Worm (Caenorhabditis elegans) whole organism, midembryonic: ENCODE data around the gene ZK632.11.

Source experiments
- T22C8.4 ChIP-seq: fragments of 200-800 bp; sonication (Bioruptor generic); IDR thresholded peaks from 2 replicates; pipeline ENCODE4 v1.3.6; 2022; ENCODE audit warnings: missing genetic modification characterization, missing compliant biosample characterization
- cog-1 ChIP-seq: sonication (generic microtip); optimal IDR thresholded peaks from 2 replicates; lab custom pipeline; 2016; ENCODE audit warnings: missing genetic modification characterization, missing compliant biosample characterization
- flt-1 ChIP-seq: fragments of 200-800 bp; sonication (Bioruptor generic); IDR thresholded peaks from 2 replicates; pipeline ENCODE4 v1.3.6; 2022; ENCODE audit warnings: missing genetic modification characterization, missing compliant biosample characterization
- klf-2 ChIP-seq: fragments of 200-800 bp; sonication (Bioruptor generic); conservative IDR thresholded peaks from 2 replicates; pipeline ENCODE4 v1.3.6; 2022; ENCODE audit warnings: missing genetic modification reagents, missing genetic modification characterization, missing compliant biosample characterization
- med-1 ChIP-seq: sonication (generic microtip); optimal IDR thresholded peaks from 2 replicates; lab custom pipeline; 2017; ENCODE audit warnings: missing genetic modification characterization, mild to moderate bottlenecking, missing compliant biosample characterization, antibody characterized with exemption, missing genetic modification reagents; ENCODE audit not compliant: insufficient read depth
- ref-1 ChIP-seq: fragments of 200-800 bp; sonication (Bioruptor generic); conservative IDR thresholded peaks from 2 replicates; pipeline ENCODE4 v1.3.6; 2022; ENCODE audit warnings: missing genetic modification reagents, missing genetic modification characterization, missing compliant biosample characterization
- tab-1 ChIP-seq: fragments of 200-800 bp; sonication (Bioruptor generic); IDR thresholded peaks from 2 replicates; pipeline ENCODE4 v1.3.6; 2022; ENCODE audit warnings: missing genetic modification characterization, missing compliant biosample characterization
- ztf-23 ChIP-seq: fragments of 200-800 bp; sonication (Bioruptor generic); IDR thresholded peaks from 2 replicates; pipeline ENCODE4 v1.3.6; 2022; ENCODE audit warnings: missing genetic modification reagents, missing genetic modification characterization, missing compliant biosample characterization
- ztf-29 ChIP-seq: fragments of 200-800 bp; sonication (Bioruptor generic); IDR thresholded peaks from 2 replicates; pipeline ENCODE4 v1.3.6; 2022; ENCODE audit warnings: missing genetic modification reagents, missing genetic modification characterization, missing compliant biosample characterization

ce11 chrIII:9823748-9824147 is 4.0 kb upstream of the ZK632.11 start:
- TF ChIP-seq flt-1 (GFP tag; lab: Robert Waterston, UW) = no peak
- no peak for TF ChIP-seq T22C8.4 (GFP tag; lab: Robert Waterston, UW)
- TF ChIP-seq klf-2 (GFP tag; lab: Robert Waterston, UW) = no peak
- TF ChIP-seq ref-1 (GFP tag; lab: Robert Waterston, UW) = no peak
- no peak for TF ChIP-seq ztf-29 (GFP tag; lab: Robert Waterston, UW)
- no peak for TF ChIP-seq cog-1
- TF ChIP-seq tab-1 (GFP tag; lab: Robert Waterston, UW) = no peak
- no peak for TF ChIP-seq med-1
- no peak for TF ChIP-seq ztf-23 (GFP tag; lab: Robert Waterston, UW)
